Worm (Caenorhabditis elegans) whole organism, mixed stage, embryonic: ENCODE results near the gene Y66H1A.5.

ENCODE experiments used
- M03D4.4 ChIP-seq: sonication (generic microtip); optimal IDR thresholded peaks from 2 replicates; lab custom pipeline; 2017; ENCODE audit warnings: mild to moderate bottlenecking, missing genetic modification characterization, missing compliant biosample characterization
- bed-3 ChIP-seq: fragments of 200-800 bp; sonication (Bioruptor generic); optimal IDR thresholded peaks from 3 replicates; lab custom pipeline; 2018; ENCODE audit warnings: mild to moderate bottlenecking, missing genetic modification characterization, moderate library complexity, missing compliant biosample characterization
- blmp-1 ChIP-seq: fragments of 150-350 bp; optimal IDR thresholded peaks from 2 replicates; lab custom pipeline; 2014; ENCODE audit warnings: missing biosample characterization, missing genetic modification characterization
- ceh-39 ChIP-seq: fragments of 150-350 bp; optimal IDR thresholded peaks from 2 replicates; lab custom pipeline; 2014; ENCODE audit warnings: missing biosample characterization, missing genetic modification characterization
- ceh-43 ChIP-seq: fragments of 200-800 bp; sonication (Bioruptor generic); optimal IDR thresholded peaks from 2 replicates; lab custom pipeline; 2018; ENCODE audit warnings: mild to moderate bottlenecking, missing genetic modification characterization, moderate library complexity, missing compliant biosample characterization
- ceh-83 ChIP-seq: fragments of 200-800 bp; sonication (Bioruptor generic); optimal IDR thresholded peaks from 2 replicates; lab custom pipeline; 2018; ENCODE audit warnings: mild to moderate bottlenecking, missing genetic modification characterization, missing compliant biosample characterization
- ces-1 ChIP-seq: fragments of 150-350 bp; optimal IDR thresholded peaks from 2 replicates; lab custom pipeline; 2014; ENCODE audit warnings: missing biosample characterization, missing genetic modification reagents, missing genetic modification characterization
- cnd-1 ChIP-seq: fragments of 200-800 bp; sonication (Bioruptor generic); optimal IDR thresholded peaks from 2 replicates; lab custom pipeline; 2018; ENCODE audit warnings: mild to moderate bottlenecking, missing genetic modification characterization, missing compliant biosample characterization
- elt-1 ChIP-seq: sonication (generic microtip); optimal IDR thresholded peaks from 2 replicates; lab custom pipeline; 2017; ENCODE audit warnings: missing genetic modification characterization, mild to moderate bottlenecking, missing compliant biosample characterization, antibody characterized with exemption, moderate library complexity, borderline replicate concordance; ENCODE audit not compliant: insufficient read depth
- elt-3 ChIP-seq: fragments of 150-350 bp; optimal IDR thresholded peaks from 2 replicates; lab custom pipeline; 2014; ENCODE audit warnings: missing biosample characterization, missing genetic modification characterization
- flh-1 ChIP-seq: fragments of 200-800 bp; sonication (Bioruptor generic); optimal IDR thresholded peaks from 2 replicates; lab custom pipeline; 2018; ENCODE audit warnings: mild to moderate bottlenecking, missing genetic modification characterization, moderate library complexity, missing compliant biosample characterization
- ham-2 ChIP-seq: fragments of 200-800 bp; sonication (Bioruptor generic); optimal IDR thresholded peaks from 2 replicates; lab custom pipeline; 2018; ENCODE audit warnings: mild to moderate bottlenecking, missing genetic modification characterization, missing compliant biosample characterization
- hlh-1 ChIP-seq: fragments of 150-350 bp; optimal IDR thresholded peaks from 2 replicates; lab custom pipeline; 2014; ENCODE audit warnings: missing biosample characterization, missing genetic modification reagents, missing genetic modification characterization
- lin-13 ChIP-seq: fragments of 150-350 bp; optimal IDR thresholded peaks from 2 replicates; lab custom pipeline; 2014; ENCODE audit warnings: missing biosample characterization, missing genetic modification characterization
- lin-32 ChIP-seq: fragments of 200-800 bp; sonication (Bioruptor generic); optimal IDR thresholded peaks from 2 replicates; lab custom pipeline; 2018; ENCODE audit warnings: mild to moderate bottlenecking, missing genetic modification characterization, missing compliant biosample characterization
- lsy-2 ChIP-seq: fragments of 150-350 bp; optimal IDR thresholded peaks from 2 replicates; lab custom pipeline; 2014; ENCODE audit warnings: missing biosample characterization, missing genetic modification characterization
- mab-5 ChIP-seq: fragments of 150-350 bp; optimal IDR thresholded peaks from 2 replicates; lab custom pipeline; 2014; ENCODE audit warnings: missing biosample characterization, missing genetic modification characterization
- mep-1 ChIP-seq: fragments of 150-350 bp; optimal IDR thresholded peaks from 2 replicates; lab custom pipeline; 2017; ENCODE audit warnings: missing biosample characterization, missing genetic modification reagents, missing genetic modification characterization, inconsistent platforms
- mls-2 ChIP-seq: sonication (generic microtip); optimal IDR thresholded peaks from 2 replicates; lab custom pipeline; 2016; ENCODE audit warnings: mild to moderate bottlenecking, missing genetic modification characterization, moderate library complexity, missing compliant biosample characterization
- nhr-2 ChIP-seq: fragments of 150-350 bp; optimal IDR thresholded peaks from 2 replicates; lab custom pipeline; 2014; ENCODE audit warnings: missing biosample characterization, missing genetic modification characterization
- nhr-237 ChIP-seq: fragments of 150-350 bp; optimal IDR thresholded peaks from 2 replicates; lab custom pipeline; 2014; ENCODE audit warnings: missing biosample characterization, missing genetic modification characterization
- nhr-28 ChIP-seq: fragments of 150-350 bp; optimal IDR thresholded peaks from 2 replicates; lab custom pipeline; 2014; ENCODE audit warnings: missing biosample characterization, missing genetic modification characterization
- nhr-76 ChIP-seq: sonication (generic microtip); optimal IDR thresholded peaks from 2 replicates; lab custom pipeline; 2017; ENCODE audit warnings: missing biosample characterization, missing genetic modification characterization
- pha-4 ChIP-seq: fragments of 150-350 bp; optimal IDR thresholded peaks from 2 replicates; lab custom pipeline; 2018; ENCODE audit warnings: missing biosample characterization, missing genetic modification reagents, missing genetic modification characterization
- sem-2 ChIP-seq: fragments of 200-800 bp; sonication (Bioruptor generic); optimal IDR thresholded peaks from 2 replicates; lab custom pipeline; 2018; ENCODE audit warnings: mild to moderate bottlenecking, missing genetic modification characterization, missing compliant biosample characterization
- snpc-4 ChIP-seq: fragments of 150-350 bp; optimal IDR thresholded peaks from 2 replicates; lab custom pipeline; 2014; ENCODE audit warnings: missing biosample characterization, missing genetic modification characterization
- sptf-1 ChIP-seq: sonication (generic microtip); optimal IDR thresholded peaks from 2 replicates; lab custom pipeline; 2017; ENCODE audit warnings: mild to moderate bottlenecking, missing genetic modification characterization, moderate library complexity, missing compliant biosample characterization
- tbx-8 ChIP-seq: fragments of 200-800 bp; sonication (Bioruptor generic); optimal IDR thresholded peaks from 2 replicates; lab custom pipeline; 2018; ENCODE audit warnings: mild to moderate bottlenecking, missing genetic modification characterization, moderate library complexity, missing compliant biosample characterization
- unc-120 ChIP-seq: sonication (generic microtip); optimal IDR thresholded peaks from 2 replicates; lab custom pipeline; 2017; ENCODE audit warnings: missing genetic modification characterization, missing compliant biosample characterization; ENCODE audit not compliant: poor library complexity, severe bottlenecking
- unc-39 ChIP-seq: fragments of 150-350 bp; optimal IDR thresholded peaks from 2 replicates; lab custom pipeline; 2014; ENCODE audit warnings: missing biosample characterization, missing genetic modification characterization
- unc-62 ChIP-seq: fragments of 150-350 bp; optimal IDR thresholded peaks from 2 replicates; lab custom pipeline; 2014; ENCODE audit warnings: missing biosample characterization, missing genetic modification reagents, missing genetic modification characterization
- zip-8 ChIP-seq: fragments of 150-350 bp; optimal IDR thresholded peaks from 2 replicates; lab custom pipeline; 2014; ENCODE audit warnings: missing biosample characterization, missing genetic modification characterization
- ztf-11 ChIP-seq: fragments of 150-350 bp; optimal IDR thresholded peaks from 2 replicates; lab custom pipeline; 2014; ENCODE audit warnings: missing biosample characterization, missing genetic modification characterization

The Y66H1A.5 gene

DNA sequence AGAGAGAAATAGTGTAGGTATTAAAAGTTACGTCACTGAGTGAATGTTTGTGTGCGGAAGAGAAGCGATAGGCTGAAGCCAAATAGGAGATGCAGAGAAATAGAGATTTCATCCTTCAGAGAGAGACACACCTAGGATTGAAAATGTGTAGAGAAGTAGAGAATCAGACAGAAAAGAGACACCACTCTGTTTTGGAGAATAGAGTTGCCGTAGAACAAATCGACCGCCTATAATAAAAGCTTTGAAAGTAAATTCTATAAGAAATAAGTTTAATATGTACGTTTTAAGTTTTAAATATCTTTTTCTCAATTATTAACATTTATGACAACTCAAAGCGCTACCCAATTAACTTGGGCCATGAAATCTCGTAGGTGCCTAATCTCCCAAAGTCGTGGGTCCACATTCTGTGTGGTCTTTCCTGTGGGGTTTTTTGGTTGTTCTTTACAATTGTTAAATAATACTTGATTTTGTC, 18.5 kb downstream of the Y66H1A.5 start, which contains the start of gene T07A9.12:
Gene T07A9.12, plus strand, starts transcription at position 448 of the 472 bp plus-strand sequence.
- TF ChIP-seq zip-8 (tag; lab: Kevin White, UChicago) (peak; percentile 26), tbx-8 (no peak), ces-1 (GFP tag; lab: Kevin White, UChicago) (peak; percentile 43), M03D4.4 (tag; lab: Kevin White, UChicago) (peak; percentile 28), nhr-28 (tag; lab: Kevin White, UChicago) (no peak), mls-2 (tag; lab: Kevin White, UChicago) (peak; percentile 9), unc-62 (GFP tag; lab: Kevin White, UChicago) (peak; percentile 54), sptf-1 (peak; percentile 63), nhr-237 (tag; lab: Kevin White, UChicago) (peak; percentile 63), unc-120 (tag; lab: Kevin White, UChicago) (peak; percentile 71), lin-13 (tag; lab: Kevin White, UChicago) (no peak), hlh-1 (tag; lab: Kevin White, UChicago) (no peak), nhr-2 (tag; lab: Kevin White, UChicago) (peak; percentile 41), flh-1 (GFP tag; lab: Kevin White, UChicago) (no peak), mep-1 (tag; lab: Kevin White, UChicago) (peak; percentile 46), lsy-2 (peak; percentile 34), lin-32 (GFP tag; lab: Kevin White, UChicago) (no peak), ham-2 (GFP tag; lab: Kevin White, UChicago) (peak; percentile 84), pha-4 (tag; lab: Kevin White, UChicago) (peak; percentile 74), mab-5 (tag; lab: Kevin White, UChicago) (no peak)
- TF ChIP-seq, all 35 proteins: peak for 13

- TF ChIP-seq ztf-11 (no peak), unc-62 (GFP tag; lab: Kevin White, UChicago) (no peak), snpc-4 (tag; lab: Kevin White, UChicago) (no peak), mep-1 (tag; lab: Kevin White, UChicago) (no peak), ces-1 (GFP tag; lab: Kevin White, UChicago) (no peak), bed-3 (no peak), elt-3 (no peak), ceh-39 (tag; lab: Kevin White, UChicago) (no peak), hlh-1 (tag; lab: Kevin White, UChicago) (no peak), lin-13 (tag; lab: Kevin White, UChicago) (no peak), cnd-1 (tag; lab: Kevin White, UChicago) (no peak), elt-1 (tag; lab: Kevin White, UChicago) (no peak), lin-32 (GFP tag; lab: Kevin White, UChicago) (no peak), M03D4.4 (tag; lab: Kevin White, UChicago) (no peak), mab-5 (tag; lab: Kevin White, UChicago) (no peak), pha-4 (tag; lab: Kevin White, UChicago) (no peak)
These were observed 19.0 kb downstream of the Y66H1A.5 start, which contains the start of gene kgb-1 for ce11 chrIV:409935-410334. Gene kgb-1, minus strand, starts transcription at chrIV:410035.

DNA sequence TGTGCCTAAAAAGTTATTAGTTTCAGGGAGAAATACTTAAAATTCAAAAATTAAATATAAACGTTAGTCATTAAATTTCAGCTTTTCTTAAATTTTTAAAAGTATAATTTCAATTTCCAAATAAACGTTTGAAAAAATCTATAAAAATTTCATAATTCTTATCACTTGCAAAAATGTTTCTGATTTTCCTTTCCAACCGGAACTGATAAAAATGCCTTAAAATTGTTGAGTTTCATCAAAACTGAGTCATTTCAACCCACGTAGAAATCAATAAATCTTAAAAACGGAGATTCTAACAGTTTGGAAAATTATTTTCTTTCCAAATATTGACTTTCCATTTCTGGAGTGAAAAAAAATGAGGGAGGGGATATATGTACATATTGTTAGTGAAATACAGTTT, 20.0 kb downstream of the Y66H1A.5 start:
- TF ChIP-seq nhr-237 (tag; lab: Kevin White, UChicago) (no peak), flh-1 (GFP tag; lab: Kevin White, UChicago) (no peak), elt-3 (no peak), unc-120 (tag; lab: Kevin White, UChicago) (no peak), sptf-1 (no peak), cnd-1 (tag; lab: Kevin White, UChicago) (no peak), unc-39 (tag; lab: Kevin White, UChicago) (no peak), ceh-39 (tag; lab: Kevin White, UChicago) (no peak), ceh-43 (GFP tag; lab: Kevin White, UChicago) (no peak), ztf-11 (no peak), blmp-1 (no peak), ceh-83 (GFP tag; lab: Kevin White, UChicago) (no peak), sem-2 (GFP tag; lab: Kevin White, UChicago) (no peak), ces-1 (GFP tag; lab: Kevin White, UChicago) (no peak), bed-3 (no peak), nhr-76 (tag; lab: Kevin White, UChicago) (no peak), nhr-2 (tag; lab: Kevin White, UChicago) (no peak), tbx-8 (no peak), hlh-1 (tag; lab: Kevin White, UChicago) (no peak), nhr-28 (tag; lab: Kevin White, UChicago) (no peak)
